Worm (Caenorhabditis elegans) whole organism, young adult: ENCODE measurements around the gene pgl-2.
A peak's percentile ranks its signal among the peaks of the same experiment; 100 is the strongest.

Source experiments
- ama-1 ChIP-seq, 3 experiments: fragments of 150-350 bp in 1 of 3; sonication (generic microtip) in 2 of 3; optimal IDR thresholded peaks; 2 replicates each; lab custom pipeline; 2014 to 2018; ENCODE audit warnings: missing biosample characterization in 2 of 3, missing genetic modification characterization in 2 of 3, missing genetic modification reagents in 2 of 3
- ceh-27 ChIP-seq: fragments of 200-800 bp; sonication (Bioruptor generic); optimal IDR thresholded peaks from 2 replicates; lab custom pipeline; 2018; ENCODE audit warnings: mild to moderate bottlenecking, missing genetic modification characterization, moderate library complexity, missing compliant biosample characterization
- ceh-79 ChIP-seq: sonication (generic microtip); optimal IDR thresholded peaks from 2 replicates; lab custom pipeline; 2017; ENCODE audit warnings: mild to moderate bottlenecking, missing genetic modification characterization, missing compliant biosample characterization
- nfya-2 ChIP-seq: fragments of 200-800 bp; sonication (Bioruptor generic); IDR thresholded peaks from 2 replicates; pipeline ENCODE4 v1.3.6; 2022; ENCODE audit warnings: missing genetic modification reagents, missing genetic modification characterization, missing compliant biosample characterization
- pha-4 ChIP-seq: fragments of 150-350 bp; sonication (generic microtip); optimal IDR thresholded peaks from 2 replicates; lab custom pipeline; 2014; ENCODE audit warnings: missing biosample characterization, missing genetic modification reagents, missing genetic modification characterization
- rec-8 ChIP-seq, 2 experiments: sonication (generic microtip); optimal IDR thresholded peaks; 2 replicates each; lab custom pipeline; 2016; ENCODE audit warnings: mild to moderate bottlenecking in 2 of 2, missing genetic modification characterization in 2 of 2, missing genetic modification reagents in 2 of 2, missing genotype in 2 of 2, missing biosample characterization in 1 of 2, missing compliant biosample characterization in 1 of 2, moderate library complexity in 1 of 2
- snpc-3.4 ChIP-seq: sonication (generic microtip); optimal IDR thresholded peaks from 2 replicates; lab custom pipeline; 2017; ENCODE audit warnings: missing genetic modification characterization, mild to moderate bottlenecking, missing compliant biosample characterization, antibody characterized with exemption, moderate library complexity, missing genotype, missing genetic modification reagents
- unc-130 ChIP-seq: sonication (generic microtip); optimal IDR thresholded peaks from 2 replicates; lab custom pipeline; 2016; ENCODE audit warnings: missing genetic modification reagents, missing genetic modification characterization, missing compliant biosample characterization

ce11 chrIII:8630833-8631232 is 44.4 kb downstream of the pgl-2 start, which contains the start of gene dnj-10:
- no peak for TF ChIP-seq rec-8 (tag; optimal IDR thresholded peaks at IDR 0.05; lab: Kevin White, UChicago)
- no peak for TF ChIP-seq unc-130
- no peak for TF ChIP-seq pha-4
- no peak for TF ChIP-seq ceh-79 (tag; lab: Kevin White, UChicago)
- TF ChIP-seq nfya-2 (GFP tag; lab: Robert Waterston, UW): no peak
- TF ChIP-seq ama-1 (optimal IDR thresholded peaks at IDR 0.05; lab: Kevin White, UChicago): no peak
- TF ChIP-seq ama-1 (GFP tag; optimal IDR thresholded peaks at IDR 0.05; lab: Kevin White, UChicago): no peak
- peak; percentile 28 for TF ChIP-seq snpc-3.4 (tag; lab: Kevin White, UChicago)
- TF ChIP-seq ceh-27 (GFP tag; lab: Kevin White, UChicago): no peak
